Fruit fly (Drosophila melanogaster) S2 (cell line): ENCODE data around the gene Mvb12.

ENCODE experiments used
- CG8478 ChIP-seq: fragments of >200 bp; optimal IDR thresholded peaks from 2 replicates; lab custom pipeline; 2018
- CTCF ChIP-seq, 2 experiments: fragments of >200 bp; optimal IDR thresholded peaks; 2 replicates each; lab custom pipeline; 2018

- TF ChIP-seq CTCF (optimal IDR thresholded peaks at IDR 0.05; lab: Kevin White, UChicago) (no peak), CG8478 (no peak)
Observed at dm6 chrX:18090333-18090732, 10.8 kb downstream of the Mvb12 start, which contains the start of gene Swt1.
